Fruit fly (Drosophila melanogaster) whole organism, pupa: ENCODE measurements around the gene CG9581.

Source experiments
- CG12605 ChIP-seq: fragments of 200-800 bp; sonication (Bioruptor generic); IDR thresholded peaks from 2 replicates; pipeline ENCODE4 v1.3.6; 2022; ENCODE audit warnings: missing biosample characterization, missing genetic modification characterization
- CG13204 ChIP-seq: fragments of 200-800 bp; sonication (Bioruptor generic); optimal IDR thresholded peaks from 2 replicates; lab custom pipeline; 2018; ENCODE audit warnings: missing biosample characterization, mild to moderate bottlenecking, missing genetic modification characterization, moderate library complexity
- CG32121 ChIP-seq: fragments of 200-800 bp; sonication (Bioruptor generic); IDR thresholded peaks from 2 replicates; pipeline ENCODE4 v1.3.6; 2022; ENCODE audit warnings: missing biosample characterization, missing genetic modification characterization
- CG8301 ChIP-seq: fragments of 200-800 bp; sonication (Bioruptor generic); optimal IDR thresholded peaks from 2 replicates; lab custom pipeline; 2018; ENCODE audit warnings: missing biosample characterization, mild to moderate bottlenecking, missing genetic modification characterization
- D1 ChIP-seq: fragments of 200-800 bp; sonication (Bioruptor generic); optimal IDR thresholded peaks from 2 replicates; lab custom pipeline; 2018; ENCODE audit warnings: missing biosample characterization, mild to moderate bottlenecking, missing genetic modification characterization, moderate library complexity
- rn ChIP-seq: fragments of 200-800 bp; sonication (Bioruptor generic); IDR thresholded peaks from 2 replicates; pipeline ENCODE4 v1.3.6; 2022; ENCODE audit warnings: missing biosample characterization, missing genetic modification characterization

dm6 chrX:20139493-20139892, 30.3 kb downstream of the CG9581 start, which contains the start of gene CG42583:
- TF ChIP-seq rn (GFP tag; lab: Robert Waterston, UW), result no peak
- TF ChIP-seq CG8301 (tag; lab: Kevin White, UChicago), result no peak
- no peak for TF ChIP-seq CG32121 (GFP tag; lab: Robert Waterston, UW)
- no peak for TF ChIP-seq CG13204 (GFP tag; lab: Kevin White, UChicago)
- TF ChIP-seq D1 (tag; lab: Kevin White, UChicago), result no peak
- TF ChIP-seq CG12605 (GFP tag; lab: Robert Waterston, UW), result no peak
